Fruit fly (Drosophila melanogaster) whole organism, embryonic: ENCODE data around the gene CG12420.

Experiments
- Adf1 ChIP-seq: fragments of 200-800 bp; sonication (Bioruptor generic); IDR thresholded peaks from 2 replicates; pipeline ENCODE4 v1.3.6; 2022; ENCODE audit warnings: missing biosample characterization, missing genetic modification characterization
- BtbVII ChIP-seq: fragments of 200-800 bp; sonication (Bioruptor generic); optimal IDR thresholded peaks from 3 replicates; lab custom pipeline; 2017; ENCODE audit warnings: missing biosample characterization, mild to moderate bottlenecking, missing genetic modification characterization
- CG10209 ChIP-seq: fragments of 200-800 bp; sonication (Bioruptor generic); optimal IDR thresholded peaks from 3 replicates; lab custom pipeline; 2017; ENCODE audit warnings: missing biosample characterization, mild to moderate bottlenecking, missing genetic modification characterization, missing genetic modification reagents
- CG1024 ChIP-seq: fragments of 200-800 bp; sonication (Bioruptor generic); IDR thresholded peaks from 2 replicates; pipeline ENCODE4 v1.3.6; 2022; ENCODE audit warnings: missing biosample characterization, missing genetic modification characterization
- CG12219 ChIP-seq: fragments of 200-800 bp; sonication (Bioruptor generic); optimal IDR thresholded peaks from 3 replicates; lab custom pipeline; 2018; ENCODE audit warnings: missing biosample characterization, mild to moderate bottlenecking, missing genetic modification characterization
- CG12299 ChIP-seq: fragments of 200-800 bp; sonication (Bioruptor generic); optimal IDR thresholded peaks from 2 replicates; lab custom pipeline; 2018; ENCODE audit warnings: missing biosample characterization, mild to moderate bottlenecking, missing genetic modification characterization
- CG13424 ChIP-seq: fragments of 200-800 bp; sonication (Bioruptor generic); optimal IDR thresholded peaks from 2 replicates; lab custom pipeline; 2019; ENCODE audit warnings: missing biosample characterization, mild to moderate bottlenecking, missing genetic modification characterization, moderate library complexity
- CG13624 ChIP-seq: fragments of 200-800 bp; sonication (Bioruptor generic); optimal IDR thresholded peaks from 2 replicates; lab custom pipeline; 2016; ENCODE audit warnings: missing biosample characterization, missing genetic modification characterization
- CG1602 ChIP-seq: fragments of 200-800 bp; sonication (Bioruptor generic); optimal IDR thresholded peaks from 3 replicates; lab custom pipeline; 2016; ENCODE audit warnings: missing biosample characterization, missing genetic modification characterization
- CG1832 ChIP-seq: fragments of 200-800 bp; sonication (Bioruptor generic); optimal IDR thresholded peaks from 2 replicates; lab custom pipeline; 2017; ENCODE audit warnings: missing biosample characterization, mild to moderate bottlenecking, missing genetic modification characterization, inconsistent platforms
- CG18476 ChIP-seq: fragments of 200-800 bp; sonication (Bioruptor generic); optimal IDR thresholded peaks from 2 replicates; lab custom pipeline; 2016; ENCODE audit warnings: missing biosample characterization, mild to moderate bottlenecking, missing genetic modification characterization
- CG33557 ChIP-seq: fragments of 200-800 bp; sonication (Bioruptor generic); optimal IDR thresholded peaks from 2 replicates; lab custom pipeline; 2019; ENCODE audit warnings: missing biosample characterization, mild to moderate bottlenecking, missing genetic modification characterization, moderate library complexity
- CG4617 ChIP-seq: fragments of 200-800 bp; sonication (Bioruptor generic); optimal IDR thresholded peaks from 3 replicates; lab custom pipeline; 2016; ENCODE audit warnings: missing biosample characterization, missing genetic modification characterization, borderline replicate concordance
- CG4730 ChIP-seq: fragments of 200-800 bp; sonication (Bioruptor generic); IDR thresholded peaks from 2 replicates; pipeline ENCODE4 v1.3.6; 2022; ENCODE audit warnings: missing biosample characterization, missing genetic modification characterization
- CG5953 ChIP-seq: fragments of 200-800 bp; sonication (Bioruptor generic); IDR thresholded peaks from 2 replicates; pipeline ENCODE4 v1.3.6; 2022; ENCODE audit warnings: missing biosample characterization, missing genetic modification characterization
- CG7786 ChIP-seq: fragments of 200-800 bp; sonication (Bioruptor generic); optimal IDR thresholded peaks from 2 replicates; lab custom pipeline; 2016; ENCODE audit warnings: missing biosample characterization, missing genetic modification characterization
- CG7839 ChIP-seq: fragments of 200-800 bp; sonication (Bioruptor generic); optimal IDR thresholded peaks from 3 replicates; lab custom pipeline; 2018; ENCODE audit warnings: missing biosample characterization, mild to moderate bottlenecking, missing genetic modification characterization, moderate library complexity
- CG8359 ChIP-seq: fragments of 200-800 bp; sonication (Bioruptor generic); optimal IDR thresholded peaks from 2 replicates; lab custom pipeline; 2017; ENCODE audit warnings: missing biosample characterization, mild to moderate bottlenecking, missing genetic modification characterization, borderline replicate concordance
- Dad ChIP-seq: fragments of 200-800 bp; sonication (Bioruptor generic); optimal IDR thresholded peaks from 3 replicates; lab custom pipeline; 2016; ENCODE audit warnings: missing biosample characterization, missing genetic modification characterization
- Dip3 ChIP-seq: fragments of 200-800 bp; sonication (Bioruptor generic); optimal IDR thresholded peaks from 3 replicates; lab custom pipeline; 2016; ENCODE audit warnings: missing biosample characterization, missing genetic modification characterization
- Eip74EF ChIP-seq, 2 experiments: fragments of 200-800 bp in 1 of 2; fragments of >200 bp in 1 of 2; sonication (Bioruptor generic) in 1 of 2; optimal IDR thresholded peaks; 2 replicates each; lab custom pipeline; 2017 to 2019; ENCODE audit warnings: missing biosample characterization in 2 of 2, missing genetic modification characterization in 2 of 2, mild to moderate bottlenecking in 1 of 2, moderate library complexity in 1 of 2
- Ets97D ChIP-seq: fragments of 200-800 bp; sonication (Bioruptor generic); optimal IDR thresholded peaks from 3 replicates; lab custom pipeline; 2016; ENCODE audit warnings: missing biosample characterization, missing genetic modification characterization
- Fer1 ChIP-seq: fragments of 200-800 bp; sonication (Bioruptor generic); optimal IDR thresholded peaks from 2 replicates; lab custom pipeline; 2017; ENCODE audit warnings: missing biosample characterization, mild to moderate bottlenecking, missing genetic modification characterization
- H15 ChIP-seq: fragments of 200-800 bp; sonication (Bioruptor generic); IDR thresholded peaks from 3 replicates; pipeline ENCODE4 v1.3.6; 2022; ENCODE audit warnings: missing biosample characterization, missing genetic modification characterization
- HLH3B ChIP-seq: fragments of 200-800 bp; sonication (Bioruptor generic); IDR thresholded peaks from 2 replicates; pipeline ENCODE4 v1.3.6; 2022; ENCODE audit warnings: missing biosample characterization, missing genetic modification characterization
- Hmr ChIP-seq: fragments of 200-800 bp; sonication (Bioruptor generic); optimal IDR thresholded peaks from 3 replicates; lab custom pipeline; 2017; ENCODE audit warnings: mild to moderate bottlenecking, missing biosample characterization, missing genetic modification reagents, missing genetic modification characterization
- Kr ChIP-seq: fragments of 200-800 bp; sonication (Bioruptor generic); optimal IDR thresholded peaks from 2 replicates; lab custom pipeline; 2017; ENCODE audit warnings: missing biosample characterization, mild to moderate bottlenecking, missing genetic modification characterization
- Mrtf ChIP-seq: fragments of 200-800 bp; sonication (Bioruptor generic); IDR thresholded peaks from 3 replicates; pipeline ENCODE4 v1.3.6; 2022; ENCODE audit warnings: missing biosample characterization, missing genetic modification characterization
- Nf-YB ChIP-seq: fragments of 200-800 bp; sonication (Bioruptor generic); optimal IDR thresholded peaks from 3 replicates; lab custom pipeline; 2019; ENCODE audit warnings: missing biosample characterization, mild to moderate bottlenecking, missing genetic modification characterization, moderate library complexity
- Nf-YC ChIP-seq: fragments of 200-800 bp; optimal IDR thresholded peaks from 3 replicates; lab custom pipeline; 2019; ENCODE audit warnings: missing biosample characterization, mild to moderate bottlenecking, missing genetic modification characterization, moderate library complexity
- Optix ChIP-seq: fragments of 200-800 bp; sonication (Bioruptor generic); IDR thresholded peaks from 3 replicates; pipeline ENCODE4 v1.3.6; 2022; ENCODE audit warnings: missing biosample characterization, missing genetic modification characterization
- Ravus ChIP-seq: fragments of 200-800 bp; sonication (Bioruptor generic); IDR thresholded peaks from 2 replicates; pipeline ENCODE4 v1.3.6; 2022; ENCODE audit warnings: missing biosample characterization, missing genetic modification characterization
- Tbp ChIP-seq: fragments of >200 bp; optimal IDR thresholded peaks from 2 replicates; lab custom pipeline; 2018; ENCODE audit warnings: missing biosample characterization, missing genetic modification characterization
- ara ChIP-seq: fragments of 200-800 bp; sonication (Bioruptor generic); IDR thresholded peaks from 2 replicates; pipeline ENCODE4 v1.3.6; 2022; ENCODE audit warnings: missing biosample characterization, missing genetic modification characterization
- caup ChIP-seq: fragments of 200-800 bp; sonication (Bioruptor generic); optimal IDR thresholded peaks from 3 replicates; lab custom pipeline; 2017; ENCODE audit warnings: missing biosample characterization, mild to moderate bottlenecking, missing genetic modification characterization, moderate library complexity; ENCODE audit not compliant: severe bottlenecking
- chinmo ChIP-seq: fragments of 200-800 bp; sonication (Bioruptor generic); IDR thresholded peaks from 4 replicates; pipeline ENCODE4 v1.3.6; 2022; ENCODE audit warnings: missing biosample characterization, missing genetic modification characterization; ENCODE audit not compliant: partially characterized antibody
- ci ChIP-seq: fragments of 200-800 bp; sonication (Bioruptor generic); IDR thresholded peaks from 3 replicates; pipeline ENCODE4 v1.3.6; 2022; ENCODE audit warnings: missing biosample characterization, missing genetic modification characterization
- dpn ChIP-seq, 2 experiments: fragments of 200-800 bp; sonication (Bioruptor generic); optimal IDR thresholded peaks; 3 replicates each; lab custom pipeline; 2016; ENCODE audit warnings: missing biosample characterization in 2 of 2, missing genetic modification characterization in 2 of 2
- en ChIP-seq: fragments of 200-800 bp; sonication (Bioruptor generic); optimal IDR thresholded peaks from 2 replicates; lab custom pipeline; 2016; ENCODE audit warnings: missing biosample characterization, missing genetic modification characterization
- fd3F ChIP-seq: fragments of 200-800 bp; sonication (Bioruptor generic); optimal IDR thresholded peaks from 2 replicates; lab custom pipeline; 2018; ENCODE audit warnings: missing biosample characterization, mild to moderate bottlenecking, missing genetic modification characterization, moderate library complexity
- ham ChIP-seq: fragments of 200-800 bp; sonication (Bioruptor generic); IDR thresholded peaks from 2 replicates; pipeline ENCODE4 v1.3.6; 2022; ENCODE audit warnings: missing biosample characterization, missing genetic modification characterization
- hb ChIP-seq: fragments of 200-800 bp; sonication (Bioruptor generic); IDR thresholded peaks from 3 replicates; pipeline ENCODE4 v1.3.6; 2022; ENCODE audit warnings: missing biosample characterization, missing genetic modification characterization; ENCODE audit not compliant: partially characterized antibody
- hbn ChIP-seq: fragments of 200-800 bp; sonication (Bioruptor generic); IDR thresholded peaks from 2 replicates; pipeline ENCODE4 v1.3.6; 2022; ENCODE audit warnings: missing biosample characterization, missing genetic modification characterization; ENCODE audit not compliant: partially characterized antibody
- insv ChIP-seq, 2 experiments: fragments of 200-800 bp; sonication (Bioruptor generic); optimal IDR thresholded peaks; 3 replicates each; lab custom pipeline; 2016 to 2018; ENCODE audit warnings: missing biosample characterization in 2 of 2, missing genetic modification characterization in 2 of 2
- knrl ChIP-seq: fragments of 200-800 bp; sonication (Bioruptor generic); IDR thresholded peaks from 3 replicates; pipeline ENCODE4 v1.3.6; 2022; ENCODE audit warnings: missing biosample characterization, missing genetic modification characterization; ENCODE audit not compliant: partially characterized antibody
- oc ChIP-seq: fragments of 200-800 bp; sonication (Bioruptor generic); optimal IDR thresholded peaks from 2 replicates; lab custom pipeline; 2018; ENCODE audit warnings: missing biosample characterization, mild to moderate bottlenecking, missing genetic modification characterization, moderate library complexity
- phol ChIP-seq: fragments of 200-800 bp; sonication (Bioruptor generic); optimal IDR thresholded peaks from 3 replicates; lab custom pipeline; 2018; ENCODE audit warnings: missing biosample characterization, mild to moderate bottlenecking, missing genetic modification characterization, moderate library complexity
- salm ChIP-seq: fragments of 200-800 bp; sonication (Bioruptor generic); optimal IDR thresholded peaks from 2 replicates; lab custom pipeline; 2018; ENCODE audit warnings: missing biosample characterization, mild to moderate bottlenecking, missing genetic modification characterization
- shn ChIP-seq: fragments of 200-800 bp; sonication (Bioruptor generic); optimal IDR thresholded peaks from 3 replicates; lab custom pipeline; 2016; ENCODE audit warnings: missing biosample characterization, missing genetic modification characterization
- sna ChIP-seq: fragments of 200-800 bp; sonication (Bioruptor generic); IDR thresholded peaks from 2 replicates; pipeline ENCODE4 v1.3.6; 2022; ENCODE audit warnings: missing biosample characterization, missing genetic modification characterization; ENCODE audit not compliant: partially characterized antibody
- yki ChIP-seq: fragments of >200 bp; optimal IDR thresholded peaks from 3 replicates; lab custom pipeline; 2018

The CG12420 gene

DNA sequence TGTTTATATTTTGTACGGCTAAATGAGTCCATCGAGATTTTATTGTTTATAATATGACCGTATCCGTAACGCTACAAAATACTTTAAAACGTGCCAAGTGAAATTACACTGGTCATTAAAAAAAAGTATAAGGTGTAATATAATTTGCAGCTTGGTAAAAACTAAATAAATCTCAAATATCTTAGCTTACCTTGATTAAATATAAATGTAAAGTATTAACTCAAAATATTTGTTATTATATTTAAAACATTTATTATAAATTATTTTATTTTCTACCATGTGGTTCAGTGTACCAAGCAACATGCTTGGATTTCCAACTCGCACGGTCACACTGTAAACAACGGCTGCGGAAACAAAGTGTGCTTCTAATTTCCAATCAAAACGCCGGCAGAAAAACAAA is 39.3 kb downstream of the CG12420 start, which contains the start of the genes Sirt6 and pont (continued):
- TF ChIP-seq sna (no peak), Adf1 (GFP tag; lab: Robert Waterston, UW) (no peak), Nf-YB (peak; percentile 84), CG33557 (GFP tag; lab: Kevin White, UChicago) (peak; percentile 93), oc (tag; lab: Kevin White, UChicago) (peak; percentile 95), H15 (GFP tag; lab: Robert Waterston, UW) (no peak), CG13624 (GFP tag; lab: Kevin White, UChicago) (peak; percentile 66), BtbVII (GFP tag; lab: Kevin White, UChicago) (peak; percentile 83), knrl (GFP tag; lab: Robert Waterston, UW) (no peak), insv (GFP tag; optimal IDR thresholded peaks at IDR 0.05; lab: Kevin White, UChicago) (peak in 1 of 2 experiments; percentile 58), dpn (GFP tag; optimal IDR thresholded peaks at IDR 0.05; lab: Kevin White, UChicago) (peak; percentile 55 to 95), en (no peak), CG1024 (GFP tag; lab: Robert Waterston, UW) (no peak), CG8359 (peak; percentile 77), Hmr (GFP tag; lab: Kevin White, UChicago) (peak; percentile 96), yki (lab: Kevin White, UChicago) (no peak), CG12219 (GFP tag; lab: Kevin White, UChicago) (peak; percentile 77), Eip74EF (GFP tag; optimal IDR thresholded peaks at IDR 0.05; lab: Kevin White, UChicago) (peak in 1 of 2 experiments; percentile 94), ci (GFP tag; lab: Robert Waterston, UW) (no peak), shn (GFP tag; lab: Kevin White, UChicago) (peak; percentile 41), fd3F (GFP tag; lab: Kevin White, UChicago) (peak; percentile 97), CG1602 (GFP tag; lab: Kevin White, UChicago) (peak; percentile 96), Mrtf (GFP tag; lab: Robert Waterston, UW) (no peak), CG18476 (GFP tag; lab: Kevin White, UChicago) (peak; percentile 87), Ets97D (GFP tag; lab: Kevin White, UChicago) (peak; percentile 53), CG7786 (GFP tag; lab: Kevin White, UChicago) (peak; percentile 59), chinmo (GFP tag; lab: Robert Waterston, UW) (no peak), ham (no peak), ara (GFP tag; lab: Robert Waterston, UW) (no peak), CG13424 (peak; percentile 96), CG7839 (tag; lab: Kevin White, UChicago) (peak; percentile 98), hb (no peak), Optix (GFP tag; lab: Robert Waterston, UW) (no peak), CG4730 (no peak), Tbp (GFP tag; lab: Kevin White, UChicago) (no peak), CG1832 (GFP tag; lab: Kevin White, UChicago) (no peak), Nf-YC (tag; lab: Kevin White, UChicago) (peak; percentile 84), CG4617 (GFP tag; lab: Kevin White, UChicago) (peak; percentile 80), CG10209 (GFP tag; lab: Kevin White, UChicago) (peak; percentile 97), caup (GFP tag; lab: Kevin White, UChicago) (peak; percentile 91), CG5953 (GFP tag; lab: Robert Waterston, UW) (no peak), hbn (GFP tag; lab: Robert Waterston, UW) (no peak), Kr (GFP tag; lab: Kevin White, UChicago) (no peak), CG12299 (tag; lab: Kevin White, UChicago) (peak; percentile 92), phol (peak; percentile 97), salm (tag; lab: Kevin White, UChicago) (peak; percentile 91), Fer1 (GFP tag; lab: Kevin White, UChicago) (peak; percentile 91), HLH3B (no peak), Dad (GFP tag; lab: Kevin White, UChicago) (peak; percentile 8), Ravus (GFP tag; lab: Robert Waterston, UW) (no peak), Dip3 (GFP tag; lab: Kevin White, UChicago) (peak; percentile 59)
